Worm (Caenorhabditis elegans): ENCODE results near the gene gldi-8.

The gldi-8 gene

ce11 chrIII:12624466-12624865 lies 24.9 kb upstream of the gldi-8 start, which contains the start of gene gtf-2A2:
Gene gtf-2A2, plus strand, starts transcription at chrIII:12624766.
- TF ChIP-seq fos-1 (tag; optimal IDR thresholded peaks at IDR 0.05) (no peak), C34B4.2 (tag; optimal IDR thresholded peaks at IDR 0.05) (no peak), nhr-47 (tag; optimal IDR thresholded peaks at IDR 0.05) (no peak), ceh-82 (tag; optimal IDR thresholded peaks at IDR 0.05) (no peak), lin-35 (GFP tag; optimal IDR thresholded peaks at IDR 0.05) (no peak), ets-5 (GFP tag; IDR thresholded peaks at IDR 0.05) (no peak), vab-15 (tag; optimal IDR thresholded peaks at IDR 0.05) (no peak), mab-9 (GFP tag; IDR thresholded peaks at IDR 0.05) (no peak), dpl-1 (GFP tag; optimal IDR thresholded peaks at IDR 0.05) (no peak), F16B12.6 (tag; optimal IDR thresholded peaks at IDR 0.05) (no peak), nhr-11 (tag; optimal IDR thresholded peaks at IDR 0.05) (no peak), zip-4 (GFP tag; optimal IDR thresholded peaks at IDR 0.05) (no peak), elt-2 (tag; optimal IDR thresholded peaks at IDR 0.05) (no peak), ces-1 (GFP tag; optimal IDR thresholded peaks at IDR 0.05) (no peak), elt-3 (tag; optimal IDR thresholded peaks at IDR 0.05) (no peak)

DNA sequence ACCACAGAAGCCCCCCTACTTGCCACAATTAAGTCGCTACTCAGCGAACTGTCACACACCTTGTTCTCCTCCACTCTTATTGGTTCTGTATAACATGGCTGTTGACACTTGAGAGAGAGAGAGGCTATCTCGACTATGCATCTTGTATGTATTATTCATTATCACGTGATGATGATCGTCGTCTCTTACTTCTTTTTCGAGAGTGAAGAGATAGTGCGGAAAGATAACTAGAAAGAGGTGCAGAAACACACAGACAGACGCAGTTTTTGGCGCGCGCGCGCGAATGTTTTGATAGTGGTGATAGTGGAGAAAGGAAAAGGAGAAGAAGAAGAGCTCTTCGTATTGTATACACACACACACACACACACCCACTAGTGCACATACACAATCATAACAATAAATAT lies 17.5 kb upstream of the gldi-8 start:
- TF ChIP-seq rnt-1 (tag; optimal IDR thresholded peaks at IDR 0.05) (peak; percentile 31), fkh-8 (tag; optimal IDR thresholded peaks at IDR 0.05) (peak; percentile 80), zag-1 (tag; optimal IDR thresholded peaks at IDR 0.05) (no peak), vab-15 (tag; optimal IDR thresholded peaks at IDR 0.05) (peak; percentile 85), blmp-1 (tag; optimal IDR thresholded peaks at IDR 0.05) (peak; percentile 87), nhr-20 (tag; optimal IDR thresholded peaks at IDR 0.05) (peak; percentile 92), fkh-10 (GFP tag; optimal IDR thresholded peaks at IDR 0.05) (no peak), egl-27 (tag; optimal IDR thresholded peaks at IDR 0.05) (peak in 1 of 2 experiments; percentile 44), C34B4.2 (tag; optimal IDR thresholded peaks at IDR 0.05) (no peak), swsn-7 (tag; optimal IDR thresholded peaks at IDR 0.05) (peak; percentile 55), efl-1 (optimal IDR thresholded peaks at IDR 0.05) (peak; percentile 47 to 55), efl-1 (GFP tag; optimal IDR thresholded peaks at IDR 0.05 in 1 of 2) (peak in 1 of 2 experiments; percentile 96), jun-1 (tag; optimal IDR thresholded peaks at IDR 0.05) (peak; percentile 58), dpl-1 (GFP tag; optimal IDR thresholded peaks at IDR 0.05) (peak; percentile 40 to 70 (median 67)), mab-9 (GFP tag; IDR thresholded peaks at IDR 0.05) (no peak), nhr-90 (tag; optimal IDR thresholded peaks at IDR 0.05; ENCODE audit: poor library complexity) (peak; percentile 88), skn-1 (tag; optimal IDR thresholded peaks at IDR 0.05) (peak; percentile 63), ceh-82 (tag; optimal IDR thresholded peaks at IDR 0.05) (peak in 1 of 3 experiments; percentile 25), ceh-63 (GFP tag; optimal IDR thresholded peaks at IDR 0.05) (no peak), elt-3 (tag; optimal IDR thresholded peaks at IDR 0.05) (peak in 4 of 6 experiments; percentile 54 to 90 (median 72)), lin-15B (tag; optimal IDR thresholded peaks at IDR 0.05) (no peak), ceh-88 (GFP tag; IDR thresholded peaks at IDR 0.05) (no peak), C16A3.4 (tag; optimal IDR thresholded peaks at IDR 0.05) (peak; percentile 44), xbp-1 (tag; optimal IDR thresholded peaks at IDR 0.05) (peak; percentile 36), zip-4 (GFP tag; optimal IDR thresholded peaks at IDR 0.05) (no peak), nhr-28 (tag; optimal IDR thresholded peaks at IDR 0.05) (no peak), ztf-11 (tag; optimal IDR thresholded peaks at IDR 0.05) (no peak), lin-39 (tag; optimal IDR thresholded peaks at IDR 0.05) (no peak), lin-13 (GFP tag; optimal IDR thresholded peaks at IDR 0.05) (peak; percentile 69), nhr-71 (tag; optimal IDR thresholded peaks at IDR 0.05) (peak; percentile 89), lir-3 (tag; optimal IDR thresholded peaks at IDR 0.05; ENCODE audit: poor library complexity) (peak; percentile 23), fkh-4 (tag; optimal IDR thresholded peaks at IDR 0.05; ENCODE audit: borderline replicate concordance) (no peak), unc-86 (tag; optimal IDR thresholded peaks at IDR 0.05) (peak; percentile 55), nhr-47 (tag; optimal IDR thresholded peaks at IDR 0.05) (peak; percentile 72), ceh-90 (tag; optimal IDR thresholded peaks at IDR 0.05) (no peak), ets-5 (GFP tag; IDR thresholded peaks at IDR 0.05) (no peak), mep-1 (tag; optimal IDR thresholded peaks at IDR 0.05) (peak; percentile 82), fos-1 (tag; optimal IDR thresholded peaks at IDR 0.05) (peak; percentile 58), ztf-4 (tag; optimal IDR thresholded peaks at IDR 0.05) (peak; percentile 63), nhr-237 (tag; optimal IDR thresholded peaks at IDR 0.05) (no peak), nhr-76 (tag; optimal IDR thresholded peaks at IDR 0.05) (no peak), nhr-11 (tag; optimal IDR thresholded peaks at IDR 0.05) (no peak), pax-3 (tag; optimal IDR thresholded peaks at IDR 0.05) (peak; percentile 72), pag-3 (tag; optimal IDR thresholded peaks at IDR 0.05; ENCODE audit: borderline replicate concordance, insufficient read depth) (no peak), elt-2 (tag; optimal IDR thresholded peaks at IDR 0.05) (peak; percentile 68), unc-30 (tag; optimal IDR thresholded peaks at IDR 0.05) (no peak)

Data from whole organism, L1 larva.